Fruit fly (Drosophila melanogaster): Measurements from ENCODE around the gene CG12003.

Gene CG12003

dm6 chr3L:1549148-1549547, 16.0 kb upstream of the CG12003 start (continued):
- TF ChIP-seq nmo (GFP tag; optimal IDR thresholded peaks at IDR 0.05) (peak; percentile 13), CG12155 (GFP tag; optimal IDR thresholded peaks at IDR 0.05) (peak; percentile 5), Jarid2 (GFP tag; optimal IDR thresholded peaks at IDR 0.05) (peak; percentile 3), chif (GFP tag; optimal IDR thresholded peaks at IDR 0.05) (peak; percentile 4 to 12), CG15479 (GFP tag; optimal IDR thresholded peaks at IDR 0.05) (no peak), seq (GFP tag; IDR thresholded peaks at IDR 0.05) (0 out of 2 replicates have a peak, but pooled peaks have one; percentile 33), Hr51 (GFP tag; optimal IDR thresholded peaks at IDR 0.05) (peak in 1 of 2 experiments; percentile 36), CG6272 (GFP tag; IDR thresholded peaks at IDR 0.05) (no peak), Meics (GFP tag; optimal IDR thresholded peaks at IDR 0.05) (peak; percentile 41), CG10366 (GFP tag; IDR thresholded peaks at IDR 0.05) (peak; percentile 25), schlank (tag; optimal IDR thresholded peaks at IDR 0.05) (no peak), CG12391 (tag; optimal IDR thresholded peaks at IDR 0.05) (peak; percentile 1), kah (GFP tag; optimal IDR thresholded peaks at IDR 0.05) (no peak), toy (GFP tag; IDR thresholded peaks at IDR 0.05) (no peak), en (GFP tag; optimal IDR thresholded peaks at IDR 0.05) (no peak), Ada2b (GFP tag; IDR thresholded peaks at IDR 0.05) (peak; percentile 37), caup (GFP tag; optimal IDR thresholded peaks at IDR 0.05; ENCODE audit: severe bottlenecking) (no peak), gcm (GFP tag; optimal IDR thresholded peaks at IDR 0.05) (no peak), Kr (GFP tag; optimal IDR thresholded peaks at IDR 0.05) (no peak), gem (tag; optimal IDR thresholded peaks at IDR 0.05) (peak; percentile 46), sr (GFP tag; IDR thresholded peaks at IDR 0.05) (0 out of 3 replicates have a peak, but pooled peaks have one; percentile 11), CG9437 (GFP tag; optimal IDR thresholded peaks at IDR 0.05) (no peak)

- TF ChIP-seq HmgZ (tag; optimal IDR thresholded peaks at IDR 0.05) (no peak), Gsc (GFP tag; IDR thresholded peaks at IDR 0.05) (no peak), CG11456 (GFP tag; IDR thresholded peaks at IDR 0.05) (no peak), CG10431 (GFP tag; optimal IDR thresholded peaks at IDR 0.05) (no peak), cg (GFP tag; optimal IDR thresholded peaks at IDR 0.05) (no peak), CHES-1-like (GFP tag; optimal IDR thresholded peaks at IDR 0.05) (no peak), danr (GFP tag; IDR thresholded peaks at IDR 0.05) (no peak), Gug (GFP tag; IDR thresholded peaks at IDR 0.05) (no peak), Tbp (GFP tag; optimal IDR thresholded peaks at IDR 0.05) (no peak), Xrp1 (GFP tag; IDR thresholded peaks at IDR 0.05) (no peak), NC2α (GFP tag; optimal IDR thresholded peaks at IDR 0.05) (no peak), CTCF (GFP tag; optimal IDR thresholded peaks at IDR 0.05) (peak; percentile 21), cas (GFP tag; IDR thresholded peaks at IDR 0.05) (no peak), br (optimal IDR thresholded peaks at IDR 0.05) (no peak), CG33213 (GFP tag; optimal IDR thresholded peaks at IDR 0.05) (no peak), Hr39 (optimal IDR thresholded peaks at IDR 0.05) (no peak), CG30403 (GFP tag; optimal IDR thresholded peaks at IDR 0.05) (no peak), CG1792 (GFP tag; optimal IDR thresholded peaks at IDR 0.05) (no peak), chinmo (GFP tag; IDR thresholded peaks at IDR 0.05; ENCODE audit: partially characterized antibody) (peak; percentile 81; the same call in 1 of the 4 replicates), jigr1 (GFP tag; IDR thresholded peaks at IDR 0.05) (no peak), jing (GFP tag; optimal IDR thresholded peaks at IDR 0.05) (no peak), CG2199 (GFP tag; IDR thresholded peaks at IDR 0.05) (0 out of 3 replicates have a peak, but pooled peaks have one; percentile 27), CG6813 (GFP tag; optimal IDR thresholded peaks at IDR 0.05) (no peak), CG7271 (tag; optimal IDR thresholded peaks at IDR 0.05) (no peak), Pdp1 (GFP tag; optimal IDR thresholded peaks at IDR 0.05) (peak in 1 of 2 experiments; percentile 4), Bgb (GFP tag; IDR thresholded peaks at IDR 0.05; ENCODE audit: partially characterized antibody) (no peak), sima (GFP tag; optimal IDR thresholded peaks at IDR 0.05) (no peak), CG9727 (GFP tag; optimal IDR thresholded peaks at IDR 0.05) (no peak), CG7963 (GFP tag; IDR thresholded peaks at IDR 0.05; ENCODE audit: partially characterized antibody) (no peak), nmo (GFP tag; optimal IDR thresholded peaks at IDR 0.05) (no peak), CG1832 (GFP tag; optimal IDR thresholded peaks at IDR 0.05) (no peak)
Measured at dm6 chr3L:1549634-1550071, 15.5 kb upstream of the CG12003 start.

Data from whole organism, embryonic.